Worm (Caenorhabditis elegans) whole organism, late embryonic: ENCODE results near the gene lec-12.
A peak's percentile ranks its signal among the peaks of the same experiment; 100 is the strongest.
"Not testable (repeated sequence)": the region's sequence is repeated elsewhere in the genome, so short reads cannot be mapped to it uniquely, and the experiment has no call there.

Experiments used
- C08G9.2 ChIP-seq: sonication (generic microtip); optimal IDR thresholded peaks from 2 replicates; lab custom pipeline; 2016; ENCODE audit warnings: mild to moderate bottlenecking, missing genetic modification characterization, moderate library complexity, missing compliant biosample characterization
- F13H6.1 ChIP-seq: sonication (generic microtip); optimal IDR thresholded peaks from 2 replicates; lab custom pipeline; 2016; ENCODE audit warnings: missing genetic modification characterization, missing compliant biosample characterization
- K02D7.2 ChIP-seq: sonication (generic microtip); optimal IDR thresholded peaks from 2 replicates; lab custom pipeline; 2017; ENCODE audit warnings: mild to moderate bottlenecking, missing genetic modification characterization, missing compliant biosample characterization
- T23F11.4 ChIP-seq: fragments of 200-800 bp; sonication (Bioruptor generic); optimal IDR thresholded peaks from 2 replicates; lab custom pipeline; 2018; ENCODE audit warnings: mild to moderate bottlenecking, missing genetic modification characterization, missing compliant biosample characterization
- ama-1 ChIP-seq: fragments of 150-350 bp; optimal IDR thresholded peaks from 2 replicates; lab custom pipeline; 2014
- ceh-14 ChIP-seq: sonication (generic microtip); optimal IDR thresholded peaks from 2 replicates; lab custom pipeline; 2016; ENCODE audit warnings: missing genotype, missing genetic modification characterization, missing compliant biosample characterization
- ceh-2 ChIP-seq: sonication (generic microtip); optimal IDR thresholded peaks from 2 replicates; lab custom pipeline; 2016; ENCODE audit warnings: missing genotype, missing genetic modification characterization, missing compliant biosample characterization
- ceh-24 ChIP-seq: sonication (generic microtip); optimal IDR thresholded peaks from 2 replicates; lab custom pipeline; 2016; ENCODE audit warnings: mild to moderate bottlenecking, missing genetic modification characterization, missing compliant biosample characterization
- ceh-30 ChIP-seq: fragments of 150-350 bp; optimal IDR thresholded peaks from 2 replicates; lab custom pipeline; 2014; ENCODE audit warnings: missing biosample characterization, missing genetic modification characterization
- ceh-31 ChIP-seq: sonication (generic microtip); optimal IDR thresholded peaks from 2 replicates; lab custom pipeline; 2016; ENCODE audit warnings: missing genetic modification characterization, missing compliant biosample characterization
- ceh-45 ChIP-seq: fragments of 200-800 bp; sonication (Bioruptor generic); IDR thresholded peaks from 2 replicates; pipeline ENCODE4 v1.3.6; 2022; ENCODE audit warnings: missing genetic modification reagents, missing genetic modification characterization, missing compliant biosample characterization
- ceh-48 ChIP-seq: sonication (generic microtip); optimal IDR thresholded peaks from 2 replicates; lab custom pipeline; 2016; ENCODE audit warnings: missing genetic modification characterization, inconsistent platforms, missing compliant biosample characterization
- ceh-6 ChIP-seq: fragments of 200-800 bp; sonication (Bioruptor generic); optimal IDR thresholded peaks from 2 replicates; lab custom pipeline; 2018; ENCODE audit warnings: mild to moderate bottlenecking, missing genetic modification characterization, missing compliant biosample characterization
- ceh-9 ChIP-seq: sonication (generic microtip); optimal IDR thresholded peaks from 2 replicates; lab custom pipeline; 2016; ENCODE audit warnings: mild to moderate bottlenecking, missing genetic modification characterization, inconsistent platforms, missing compliant biosample characterization
- dmd-4 ChIP-seq: sonication (generic microtip); optimal IDR thresholded peaks from 2 replicates; lab custom pipeline; 2016; ENCODE audit warnings: borderline replicate concordance, missing genetic modification characterization, missing compliant biosample characterization
- elt-2 ChIP-seq: sonication (generic microtip); optimal IDR thresholded peaks from 2 replicates; lab custom pipeline; 2016; ENCODE audit warnings: missing genetic modification reagents, missing genetic modification characterization, missing compliant biosample characterization
- fax-1 ChIP-seq: sonication (generic microtip); optimal IDR thresholded peaks from 2 replicates; lab custom pipeline; 2016; ENCODE audit warnings: missing genotype, missing genetic modification characterization, missing compliant biosample characterization
- fkh-10 ChIP-seq: fragments of 150-350 bp; optimal IDR thresholded peaks from 2 replicates; lab custom pipeline; 2014; ENCODE audit warnings: missing biosample characterization, missing genetic modification reagents, missing genetic modification characterization
- fkh-6 ChIP-seq: sonication (generic microtip); optimal IDR thresholded peaks from 2 replicates; lab custom pipeline; 2016; ENCODE audit warnings: missing genetic modification characterization, missing compliant biosample characterization
- hlh-13 ChIP-seq: fragments of 200-800 bp; sonication (Bioruptor generic); optimal IDR thresholded peaks from 2 replicates; lab custom pipeline; 2018; ENCODE audit warnings: mild to moderate bottlenecking, missing genetic modification characterization, missing compliant biosample characterization
- hlh-30 ChIP-seq: sonication (generic microtip); optimal IDR thresholded peaks from 2 replicates; lab custom pipeline; 2017; ENCODE audit warnings: antibody characterized with exemption, missing genetic modification characterization, missing compliant biosample characterization; ENCODE audit not compliant: insufficient read depth
- madf-2 ChIP-seq: sonication (generic microtip); optimal IDR thresholded peaks from 2 replicates; lab custom pipeline; 2017; ENCODE audit warnings: missing genetic modification characterization, missing compliant biosample characterization
- mec-3 ChIP-seq: sonication (generic microtip); optimal IDR thresholded peaks from 2 replicates; lab custom pipeline; 2016; ENCODE audit warnings: borderline replicate concordance, missing genetic modification characterization, missing compliant biosample characterization
- nfya-1 ChIP-seq: sonication (generic microtip); optimal IDR thresholded peaks from 2 replicates; lab custom pipeline; 2017; ENCODE audit warnings: missing genetic modification characterization, mild to moderate bottlenecking, missing compliant biosample characterization, antibody characterized with exemption, moderate library complexity
- nhr-11 ChIP-seq: fragments of 150-350 bp; optimal IDR thresholded peaks from 2 replicates; lab custom pipeline; 2014; ENCODE audit warnings: missing biosample characterization, missing genetic modification characterization
- pqm-1 ChIP-seq: sonication (generic microtip); optimal IDR thresholded peaks from 2 replicates; lab custom pipeline; 2016; ENCODE audit warnings: missing genetic modification characterization, missing compliant biosample characterization
- ref-2 ChIP-seq: sonication (generic microtip); optimal IDR thresholded peaks from 2 replicates; lab custom pipeline; 2016; ENCODE audit warnings: missing genetic modification characterization, missing compliant biosample characterization
- rnt-1 ChIP-seq: sonication (generic microtip); optimal IDR thresholded peaks from 2 replicates; lab custom pipeline; 2016; ENCODE audit warnings: missing genetic modification characterization, missing compliant biosample characterization
- sdc-2 ChIP-seq: sonication (generic microtip); optimal IDR thresholded peaks from 2 replicates; lab custom pipeline; 2016; ENCODE audit warnings: missing genotype, missing genetic modification characterization, missing compliant biosample characterization
- sox-2 ChIP-seq: fragments of 200-800 bp; sonication (Bioruptor generic); IDR thresholded peaks from 2 replicates; pipeline ENCODE4 v1.3.6; 2022; ENCODE audit warnings: missing genetic modification reagents, missing genetic modification characterization, missing compliant biosample characterization
- syd-9 ChIP-seq: sonication (generic microtip); optimal IDR thresholded peaks from 2 replicates; lab custom pipeline; 2016; ENCODE audit warnings: mild to moderate bottlenecking, missing genetic modification characterization, moderate library complexity, missing compliant biosample characterization
- unc-3 ChIP-seq, 2 experiments: fragments of 200-800 bp in 1 of 2; sonication (Bioruptor generic) in 1 of 2; sonication (generic microtip) in 1 of 2; conservative IDR thresholded peaks in 1 of 2; optimal IDR thresholded peaks in 1 of 2; 2 replicates each; pipeline versions ENCODE4 v1.3.6 to Lab custom; 2016 to 2022; ENCODE audit warnings: missing compliant biosample characterization in 2 of 2, missing genetic modification characterization in 2 of 2, missing genetic modification reagents in 1 of 2
- ztf-16 ChIP-seq: sonication (generic microtip); optimal IDR thresholded peaks from 2 replicates; lab custom pipeline; 2017; ENCODE audit warnings: missing genetic modification characterization, missing compliant biosample characterization

Gene lec-12

DNA sequence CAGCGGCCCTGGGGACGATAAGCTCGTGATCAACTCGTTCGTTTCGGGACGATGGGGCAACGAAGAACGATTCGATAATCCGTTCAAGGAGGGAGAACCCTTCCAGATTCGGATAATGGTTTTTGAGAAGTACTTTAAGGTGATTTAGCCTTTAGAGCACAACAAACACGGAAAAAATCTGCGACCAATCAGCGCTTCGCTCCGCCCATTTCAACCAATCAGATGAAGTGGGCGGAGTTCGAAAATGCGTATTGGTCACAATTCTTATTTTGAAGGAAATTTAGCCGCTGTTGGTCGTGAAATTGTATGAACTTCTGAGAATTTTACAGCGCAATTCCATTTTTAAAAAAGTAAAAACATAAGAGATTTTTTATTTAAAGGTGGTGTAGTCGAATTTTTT lies 2.6 kb downstream of the lec-12 start:
- TF ChIP-seq fkh-10 (GFP tag; lab: Kevin White, UChicago) (no peak), C08G9.2 (tag; lab: Kevin White, UChicago) (no peak), fax-1 (tag; lab: Kevin White, UChicago) (no peak), nfya-1 (tag; lab: Kevin White, UChicago) (peak; percentile 86)

DNA sequence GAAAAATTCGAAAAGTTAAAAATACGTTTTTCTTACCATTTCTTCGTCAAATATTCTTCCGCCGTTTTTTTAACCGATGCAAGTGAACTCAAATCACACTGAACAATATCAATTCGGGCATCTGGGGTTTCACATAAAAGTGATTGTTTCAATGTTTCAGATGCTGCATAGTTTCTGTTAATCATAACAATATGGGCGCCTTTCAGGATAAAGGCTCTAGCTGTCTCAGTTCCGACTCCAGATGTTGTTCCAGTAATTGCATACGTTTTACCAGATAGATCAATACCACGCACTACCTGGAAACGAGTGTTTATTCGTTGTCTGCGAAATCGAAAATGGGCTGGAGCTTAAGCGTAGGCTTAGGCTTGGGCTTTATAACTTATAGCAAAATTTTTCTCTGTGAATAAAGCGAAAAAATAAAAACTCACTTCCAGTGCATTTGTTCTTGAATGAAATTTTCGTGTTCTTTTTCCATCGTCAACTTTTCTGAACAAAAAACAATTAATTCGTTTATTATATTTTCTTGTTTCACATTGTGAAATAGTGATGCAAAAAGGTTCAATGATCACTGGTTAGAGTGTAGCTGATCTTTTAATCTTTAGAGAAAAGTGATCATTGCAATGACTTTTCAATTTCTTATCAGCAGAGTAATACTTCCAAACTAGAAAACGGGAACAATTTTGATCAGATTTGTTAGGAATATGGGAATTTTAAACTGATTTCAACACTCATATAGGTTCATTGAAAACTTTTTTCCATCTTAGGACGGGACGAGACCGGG lies 7.4 kb downstream of the lec-12 start:
- TF ChIP-seq ceh-30, result no peak
- TF ChIP-seq sdc-2 (tag; lab: Kevin White, UChicago), result no peak
- no peak for TF ChIP-seq ceh-9
- no peak for TF ChIP-seq sox-2 (GFP tag; lab: Robert Waterston, UW)

DNA sequence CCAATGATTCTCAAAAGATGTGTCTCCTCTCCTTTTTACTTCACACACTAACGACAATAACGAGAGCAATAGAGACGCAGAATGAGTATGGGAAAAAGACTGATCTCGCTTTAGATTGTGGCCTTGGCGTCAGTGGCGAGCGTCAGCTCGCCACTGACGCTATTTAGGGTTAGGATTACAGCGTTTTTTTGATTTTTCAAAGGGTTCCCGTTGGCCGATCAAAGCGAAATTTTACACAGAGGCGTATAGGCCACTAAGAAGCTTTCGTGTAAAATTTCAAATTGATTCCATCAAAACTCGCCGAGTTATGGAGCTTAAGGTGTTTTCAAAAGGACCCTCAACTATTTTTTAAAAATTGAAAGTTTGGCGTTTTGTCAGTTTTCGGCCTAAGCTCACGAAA lies 8.5 kb downstream of the lec-12 start, which contains the start of gene DC2.5:
Gene DC2.5 (minus strand): TSS at position 101 of the 400 bp plus-strand sequence.
- TF ChIP-seq fkh-6 (tag; lab: Kevin White, UChicago); rnt-1; ceh-31 (tag; lab: Kevin White, UChicago): not testable (repeated sequence)

DNA sequence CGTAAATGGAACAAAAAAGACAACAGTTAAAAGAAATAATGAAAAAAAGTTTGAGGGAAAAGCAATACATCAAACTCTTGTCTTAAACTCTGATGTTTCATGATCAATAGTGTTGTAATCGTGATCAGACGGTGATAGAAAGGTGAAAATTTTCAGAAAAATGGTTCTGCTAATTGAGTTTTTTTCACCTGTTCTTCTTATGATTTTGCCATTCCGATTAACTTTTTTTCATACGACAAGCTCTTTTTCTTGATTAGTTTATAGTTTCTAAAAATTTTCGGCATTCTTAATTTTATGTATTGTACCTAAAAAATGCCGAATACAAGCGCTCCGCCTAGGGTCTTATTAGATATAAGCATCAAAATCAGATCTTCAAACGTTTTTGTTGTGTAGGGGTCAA lies 11.5 kb downstream of the lec-12 start:
- TF ChIP-seq ceh-24 (no peak), sdc-2 (tag; lab: Kevin White, UChicago) (no peak), pqm-1 (tag; lab: Kevin White, UChicago) (no peak), dmd-4 (tag; lab: Kevin White, UChicago) (no peak), F13H6.1 (tag; lab: Kevin White, UChicago) (no peak), hlh-13 (GFP tag; lab: Kevin White, UChicago) (no peak), ceh-9 (no peak)

DNA sequence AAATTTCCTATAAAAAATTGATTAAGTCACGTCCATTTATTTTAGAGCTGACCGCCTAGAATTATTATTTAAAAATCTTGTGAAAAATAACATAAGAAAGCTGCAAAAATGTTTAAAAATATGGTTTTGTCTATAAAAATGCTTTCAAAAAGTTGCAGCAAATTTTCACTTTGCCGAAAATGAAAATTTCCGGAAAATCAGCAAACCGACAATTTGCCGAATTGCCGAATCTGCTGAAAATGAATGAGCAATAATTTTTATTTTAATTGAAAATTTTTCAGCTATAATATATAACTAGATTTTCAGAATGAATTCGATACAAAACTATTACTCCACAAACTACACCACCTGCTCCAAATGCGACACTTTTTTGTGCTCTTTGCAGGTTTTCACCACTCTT lies 12.7 kb downstream of the lec-12 start, which contains the start of gene srh-78:
Gene srh-78 (plus strand): TSS at position 301 of the 400 bp plus-strand sequence.
- TF ChIP-seq mec-3 (tag; lab: Kevin White, UChicago), result no peak
- TF ChIP-seq K02D7.2 (tag; lab: Kevin White, UChicago), result no peak
- TF ChIP-seq ceh-14 (tag; lab: Kevin White, UChicago), result no peak
- no peak for TF ChIP-seq ceh-2 (tag; lab: Kevin White, UChicago)
- TF ChIP-seq ceh-30, result no peak
- TF ChIP-seq ceh-31 (tag; lab: Kevin White, UChicago), result no peak
- no peak for TF ChIP-seq nhr-11 (tag; lab: Kevin White, UChicago)
- TF ChIP-seq C08G9.2 (tag; lab: Kevin White, UChicago), result no peak
- no peak for TF ChIP-seq ceh-48 (tag; lab: Kevin White, UChicago)
- no peak for TF ChIP-seq fax-1 (tag; lab: Kevin White, UChicago)
- no peak for TF ChIP-seq madf-2
- TF ChIP-seq hlh-13 (GFP tag; lab: Kevin White, UChicago), result no peak

DNA sequence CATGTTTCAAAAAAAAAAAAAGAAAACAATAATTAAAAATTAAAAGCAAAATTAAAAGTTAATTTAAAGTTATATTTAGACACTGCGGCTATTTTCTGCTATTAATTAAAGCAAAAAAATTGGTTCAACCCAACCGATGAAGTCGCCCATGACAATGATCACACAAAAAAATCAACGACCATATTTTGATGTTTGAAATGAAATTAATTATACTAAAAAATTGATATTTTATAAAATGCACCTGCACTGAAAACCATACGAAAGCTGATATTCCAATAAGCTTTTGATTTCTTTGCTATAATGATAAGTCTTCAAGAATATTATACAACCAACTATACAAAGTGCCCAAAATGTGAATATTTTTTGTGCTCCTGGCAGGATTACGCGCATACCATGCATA lies 15.4 kb downstream of the lec-12 start, which contains the start of gene srh-80:
Gene srh-80 (plus strand): TSS at position 301 of the 400 bp plus-strand sequence.
- TF ChIP-seq hlh-13 (GFP tag; lab: Kevin White, UChicago) (no peak), T23F11.4 (GFP tag; lab: Kevin White, UChicago) (no peak), mec-3 (tag; lab: Kevin White, UChicago) (no peak), ama-1 (lab: Kevin White, UChicago) (no peak), ceh-6 (GFP tag; lab: Kevin White, UChicago) (no peak), hlh-30 (tag; lab: Kevin White, UChicago) (no peak), K02D7.2 (tag; lab: Kevin White, UChicago) (no peak), ref-2 (tag; lab: Kevin White, UChicago) (no peak), ceh-45 (GFP tag; lab: Robert Waterston, UW) (no peak), unc-3 (GFP tag; conservative IDR thresholded peaks at IDR 0.05; lab: Robert Waterston, UW) (no peak), unc-3 (tag; optimal IDR thresholded peaks at IDR 0.05; lab: Kevin White, UChicago) (no peak), ztf-16 (no peak), fkh-10 (GFP tag; lab: Kevin White, UChicago) (no peak), syd-9 (tag; lab: Kevin White, UChicago) (no peak), fax-1 (tag; lab: Kevin White, UChicago) (no peak), elt-2 (no peak)
